Worm (Caenorhabditis elegans) whole organism, young adult: ENCODE measurements around the gene spe-45.
A peak's percentile ranks its signal among the peaks of the same experiment; 100 is the strongest.

Source experiments
- B0035.1 ChIP-seq: sonication (generic microtip); optimal IDR thresholded peaks from 2 replicates; lab custom pipeline; 2016; ENCODE audit warnings: missing genetic modification characterization, mild to moderate bottlenecking, missing compliant biosample characterization, missing genotype, missing genetic modification reagents
- F22D6.2 ChIP-seq: sonication (generic microtip); optimal IDR thresholded peaks from 2 replicates; lab custom pipeline; 2016; ENCODE audit warnings: mild to moderate bottlenecking, missing genetic modification characterization, missing compliant biosample characterization
- K12H6.12 ChIP-seq: fragments of 200-800 bp; sonication (Bioruptor generic); optimal IDR thresholded peaks from 2 replicates; lab custom pipeline; 2018; ENCODE audit warnings: mild to moderate bottlenecking, missing genetic modification characterization, missing compliant biosample characterization
- Y79H2A.3 ChIP-seq: fragments of 200-800 bp; sonication (Bioruptor generic); conservative IDR thresholded peaks from 2 replicates; pipeline ENCODE4 v1.3.6; 2022; ENCODE audit warnings: missing genetic modification reagents, missing genetic modification characterization, missing compliant biosample characterization
- Y95B8A.8 ChIP-seq: fragments of 200-800 bp; sonication (Bioruptor generic); IDR thresholded peaks from 2 replicates; pipeline ENCODE4 v1.3.6; 2022; ENCODE audit warnings: missing genetic modification reagents, missing genetic modification characterization, missing compliant biosample characterization
- aptf-2 ChIP-seq: fragments of 200-800 bp; sonication (Bioruptor generic); conservative IDR thresholded peaks from 2 replicates; pipeline ENCODE4 v1.3.6; 2022; ENCODE audit warnings: missing genetic modification reagents, missing genetic modification characterization, missing compliant biosample characterization
- aptf-3 ChIP-seq: fragments of 200-800 bp; sonication (Bioruptor generic); IDR thresholded peaks from 2 replicates; pipeline ENCODE4 v1.3.6; 2022; ENCODE audit warnings: missing genetic modification characterization, missing compliant biosample characterization
- atf-7 ChIP-seq: sonication (generic microtip); optimal IDR thresholded peaks from 2 replicates; lab custom pipeline; 2017; ENCODE audit warnings: mild to moderate bottlenecking, missing genetic modification characterization, missing compliant biosample characterization
- attf-5 ChIP-seq: fragments of 200-800 bp; sonication (Bioruptor generic); optimal IDR thresholded peaks from 2 replicates; lab custom pipeline; 2018; ENCODE audit warnings: mild to moderate bottlenecking, missing genetic modification characterization, missing compliant biosample characterization
- ceh-40 ChIP-seq: fragments of 200-800 bp; sonication (Bioruptor generic); IDR thresholded peaks from 2 replicates; pipeline ENCODE4 v1.3.6; 2022; ENCODE audit warnings: missing genetic modification characterization, missing compliant biosample characterization
- ceh-58 ChIP-seq: fragments of 200-800 bp; sonication (Bioruptor generic); IDR thresholded peaks from 2 replicates; pipeline ENCODE4 v1.3.6; 2022; ENCODE audit warnings: missing genetic modification characterization, missing compliant biosample characterization
- dox-1 ChIP-seq: fragments of 200-800 bp; sonication (Bioruptor generic); IDR thresholded peaks from 2 replicates; pipeline ENCODE4 v1.3.6; 2022; ENCODE audit warnings: missing genetic modification reagents, missing genetic modification characterization, missing compliant biosample characterization
- dpff-1 ChIP-seq: sonication (generic microtip); optimal IDR thresholded peaks from 2 replicates; lab custom pipeline; 2017; ENCODE audit warnings: mild to moderate bottlenecking, missing genetic modification characterization, missing compliant biosample characterization
- dpl-1 ChIP-seq: fragments of 150-350 bp; optimal IDR thresholded peaks from 2 replicates; lab custom pipeline; 2014; ENCODE audit warnings: missing biosample characterization, missing genetic modification reagents, missing genetic modification characterization
- efl-1 ChIP-seq: fragments of 150-350 bp; optimal IDR thresholded peaks from 2 replicates; lab custom pipeline; 2014; ENCODE audit warnings: missing biosample characterization, missing genetic modification reagents, missing genetic modification characterization
- egl-18 ChIP-seq: fragments of 200-800 bp; sonication (Bioruptor generic); IDR thresholded peaks from 2 replicates; pipeline ENCODE4 v1.3.6; 2022; ENCODE audit warnings: missing genetic modification reagents, missing genetic modification characterization, missing compliant biosample characterization
- fkh-3 ChIP-seq: sonication (generic microtip); optimal IDR thresholded peaks from 2 replicates; lab custom pipeline; 2016; ENCODE audit warnings: mild to moderate bottlenecking, missing genetic modification characterization, missing compliant biosample characterization
- him-1 ChIP-seq: sonication (generic microtip); optimal IDR thresholded peaks from 2 replicates; lab custom pipeline; 2016; ENCODE audit warnings: missing genotype, missing genetic modification reagents, missing genetic modification characterization, missing compliant biosample characterization
- hlh-26 ChIP-seq: fragments of 200-800 bp; sonication (Bioruptor generic); conservative IDR thresholded peaks from 2 replicates; pipeline ENCODE4 v1.3.6; 2022; ENCODE audit warnings: missing genetic modification reagents, missing genetic modification characterization, missing compliant biosample characterization
- hmg-1.2 ChIP-seq: fragments of 200-800 bp; sonication (Bioruptor generic); IDR thresholded peaks from 2 replicates; pipeline ENCODE4 v1.3.6; 2022; ENCODE audit warnings: missing genetic modification reagents, missing genetic modification characterization, missing compliant biosample characterization
- hmg-20 ChIP-seq: fragments of 200-800 bp; sonication (Bioruptor generic); IDR thresholded peaks from 2 replicates; pipeline ENCODE4 v1.3.6; 2022; ENCODE audit warnings: missing genetic modification reagents, missing genetic modification characterization, missing compliant biosample characterization
- hrde-1 ChIP-seq: sonication (generic microtip); optimal IDR thresholded peaks from 2 replicates; lab custom pipeline; 2016; ENCODE audit warnings: missing genetic modification characterization, mild to moderate bottlenecking, missing compliant biosample characterization, moderate library complexity, missing genotype, missing genetic modification reagents, borderline replicate concordance
- hsf-1 ChIP-seq: fragments of 200-800 bp; sonication (Bioruptor generic); IDR thresholded peaks from 2 replicates; pipeline ENCODE4 v1.3.6; 2022; ENCODE audit warnings: missing genetic modification reagents, missing genetic modification characterization, missing compliant biosample characterization
- let-526 ChIP-seq: fragments of 200-800 bp; sonication (Bioruptor generic); IDR thresholded peaks from 2 replicates; pipeline ENCODE4 v1.3.6; 2022; ENCODE audit warnings: missing genetic modification reagents, missing genetic modification characterization, missing compliant biosample characterization
- let-607 ChIP-seq, 2 experiments: fragments of 200-800 bp in 1 of 2; sonication (Bioruptor generic) in 1 of 2; sonication (generic microtip) in 1 of 2; optimal IDR thresholded peaks; 2 replicates each; lab custom pipeline; 2016 to 2018; ENCODE audit warnings: mild to moderate bottlenecking in 2 of 2, missing compliant biosample characterization in 2 of 2, missing genetic modification characterization in 2 of 2, moderate library complexity in 2 of 2, missing genotype in 1 of 2
- lin-40 ChIP-seq: sonication (generic microtip); optimal IDR thresholded peaks from 2 replicates; lab custom pipeline; 2016; ENCODE audit warnings: missing genetic modification characterization, mild to moderate bottlenecking, missing compliant biosample characterization, missing genotype, missing genetic modification reagents
- lin-54 ChIP-seq: fragments of 200-800 bp; sonication (Bioruptor generic); optimal IDR thresholded peaks from 2 replicates; lab custom pipeline; 2018; ENCODE audit warnings: mild to moderate bottlenecking, missing genetic modification characterization, missing compliant biosample characterization
- lsy-27 ChIP-seq: sonication (generic microtip); optimal IDR thresholded peaks from 2 replicates; lab custom pipeline; 2017; ENCODE audit warnings: missing genetic modification characterization, mild to moderate bottlenecking, missing compliant biosample characterization, antibody characterized with exemption, missing genotype, borderline replicate concordance; ENCODE audit not compliant: insufficient read depth
- madf-6 ChIP-seq: fragments of 200-800 bp; sonication (Bioruptor generic); IDR thresholded peaks from 2 replicates; pipeline ENCODE4 v1.3.6; 2022; ENCODE audit warnings: missing genetic modification reagents, missing genetic modification characterization, missing compliant biosample characterization
- nfya-1 ChIP-seq: sonication (generic microtip); optimal IDR thresholded peaks from 2 replicates; lab custom pipeline; 2017; ENCODE audit warnings: antibody characterized with exemption, missing compliant biosample characterization, missing genetic modification characterization, borderline replicate concordance; ENCODE audit not compliant: insufficient read depth
- nhr-179 ChIP-seq: sonication (generic microtip); optimal IDR thresholded peaks from 2 replicates; lab custom pipeline; 2016; ENCODE audit warnings: mild to moderate bottlenecking, missing genetic modification characterization, missing compliant biosample characterization
- nhr-80 ChIP-seq: sonication (generic microtip); optimal IDR thresholded peaks from 2 replicates; lab custom pipeline; 2016; ENCODE audit warnings: missing genetic modification characterization, missing compliant biosample characterization
- nhr-90 ChIP-seq: sonication (generic microtip); optimal IDR thresholded peaks from 2 replicates; lab custom pipeline; 2016; ENCODE audit warnings: missing genotype, mild to moderate bottlenecking, missing genetic modification characterization, missing compliant biosample characterization
- rcor-1 ChIP-seq: fragments of 200-800 bp; sonication (Bioruptor generic); IDR thresholded peaks from 2 replicates; pipeline ENCODE4 v1.3.6; 2022; ENCODE audit warnings: missing genetic modification reagents, missing genetic modification characterization, missing compliant biosample characterization
- rec-8 ChIP-seq, 2 experiments: sonication (generic microtip); optimal IDR thresholded peaks; 2 replicates each; lab custom pipeline; 2016; ENCODE audit warnings: mild to moderate bottlenecking in 2 of 2, missing genetic modification characterization in 2 of 2, missing genetic modification reagents in 2 of 2, missing genotype in 2 of 2, missing biosample characterization in 1 of 2, missing compliant biosample characterization in 1 of 2, moderate library complexity in 1 of 2
- snpc-1.3 ChIP-seq: sonication (generic microtip); optimal IDR thresholded peaks from 2 replicates; lab custom pipeline; 2017; ENCODE audit warnings: missing genetic modification characterization, mild to moderate bottlenecking, missing compliant biosample characterization, antibody characterized with exemption, moderate library complexity, missing genotype, missing genetic modification reagents; ENCODE audit not compliant: insufficient read depth
- somi-1 ChIP-seq: fragments of 200-800 bp; sonication (Bioruptor generic); optimal IDR thresholded peaks from 2 replicates; lab custom pipeline; 2018; ENCODE audit warnings: mild to moderate bottlenecking, missing genetic modification characterization, missing compliant biosample characterization
- sptf-2 ChIP-seq: fragments of 200-800 bp; sonication (Bioruptor generic); optimal IDR thresholded peaks from 2 replicates; lab custom pipeline; 2018; ENCODE audit warnings: mild to moderate bottlenecking, missing genetic modification characterization, missing compliant biosample characterization
- tlf-1 ChIP-seq: fragments of 200-800 bp; sonication (Bioruptor generic); optimal IDR thresholded peaks from 2 replicates; lab custom pipeline; 2018; ENCODE audit warnings: mild to moderate bottlenecking, missing genetic modification characterization, missing compliant biosample characterization
- unc-130 ChIP-seq: sonication (generic microtip); optimal IDR thresholded peaks from 2 replicates; lab custom pipeline; 2016; ENCODE audit warnings: missing genetic modification reagents, missing genetic modification characterization, missing compliant biosample characterization
- unc-62 ChIP-seq: fragments of 150-350 bp; optimal IDR thresholded peaks from 2 replicates; lab custom pipeline; 2014; ENCODE audit warnings: missing biosample characterization, missing genetic modification reagents, missing genetic modification characterization
- zim-3 ChIP-seq: sonication (generic microtip); optimal IDR thresholded peaks from 2 replicates; lab custom pipeline; 2017; ENCODE audit warnings: mild to moderate bottlenecking, missing genetic modification characterization, moderate library complexity, missing compliant biosample characterization
- ztf-18 ChIP-seq: sonication (generic microtip); optimal IDR thresholded peaks from 2 replicates; lab custom pipeline; 2016; ENCODE audit warnings: missing genotype, mild to moderate bottlenecking, missing genetic modification characterization, missing compliant biosample characterization
- ztf-25 ChIP-seq: fragments of 200-800 bp; sonication (Bioruptor generic); IDR thresholded peaks from 2 replicates; pipeline ENCODE4 v1.3.6; 2022; ENCODE audit warnings: missing genetic modification reagents, missing genetic modification characterization, missing compliant biosample characterization

Gene spe-45

ce11 chrIV:12404137-12404536 lies 14.2 kb upstream of the spe-45 start, which contains the start of gene gex-3 (continued):
- TF ChIP-seq aptf-3 (GFP tag; lab: Robert Waterston, UW) (no peak), Y95B8A.8 (GFP tag; lab: Robert Waterston, UW) (0 out of 2 replicates have a peak, but pooled peaks have one; percentile 22)

- no peak for TF ChIP-seq aptf-2 (GFP tag; lab: Robert Waterston, UW)
- TF ChIP-seq hmg-20 (GFP tag; lab: Robert Waterston, UW), result no peak
- TF ChIP-seq zim-3 (tag; lab: Kevin White, UChicago), result no peak
- TF ChIP-seq nhr-80 (tag; lab: Kevin White, UChicago), result no peak
- no peak for TF ChIP-seq let-526 (GFP tag; lab: Robert Waterston, UW)
- no peak for TF ChIP-seq sptf-2 (GFP tag; lab: Kevin White, UChicago)
- TF ChIP-seq nfya-1 (tag; lab: Kevin White, UChicago), result no peak
- TF ChIP-seq somi-1 (GFP tag; lab: Kevin White, UChicago), result no peak
- TF ChIP-seq Y79H2A.3, result no peak
- TF ChIP-seq Y95B8A.8 (GFP tag; lab: Robert Waterston, UW), result no peak
- no peak for TF ChIP-seq hrde-1 (tag; lab: Kevin White, UChicago)
These were observed 13.5 kb upstream of the spe-45 start for ce11 chrIV:12403440-12403839.

ce11 chrIV:12399983-12400382 lies 10.1 kb upstream of the spe-45 start:
- TF ChIP-seq lin-54 (GFP tag; lab: Kevin White, UChicago), result peak; percentile 10
- TF ChIP-seq unc-62 (GFP tag; lab: Kevin White, UChicago), result peak; percentile 69
- TF ChIP-seq dpl-1 (GFP tag; lab: Kevin White, UChicago), result no peak
- no peak for TF ChIP-seq K12H6.12 (tag; lab: Kevin White, UChicago)
- TF ChIP-seq hsf-1 (GFP tag; lab: Robert Waterston, UW), result no peak
- TF ChIP-seq egl-18 (GFP tag; lab: Robert Waterston, UW), result no peak
- TF ChIP-seq rcor-1 (GFP tag; lab: Robert Waterston, UW), result no peak
- TF ChIP-seq unc-130, result no peak
- no peak for TF ChIP-seq efl-1 (GFP tag; lab: Kevin White, UChicago)
- peak; percentile 47; the same call in 1 of the 2 replicates for TF ChIP-seq dox-1 (GFP tag; lab: Robert Waterston, UW)
- TF ChIP-seq lin-40 (tag; lab: Kevin White, UChicago), result peak; percentile 19
- no peak for TF ChIP-seq hlh-26 (GFP tag; lab: Robert Waterston, UW)
- no peak for TF ChIP-seq F22D6.2
- TF ChIP-seq rec-8 (tag; optimal IDR thresholded peaks at IDR 0.05; lab: Kevin White, UChicago), result no peak
- TF ChIP-seq nhr-80 (tag; lab: Kevin White, UChicago), result peak; percentile 93
- TF ChIP-seq nhr-179 (tag; lab: Kevin White, UChicago), result no peak
- TF ChIP-seq him-1 (tag; lab: Kevin White, UChicago), result no peak
- TF ChIP-seq atf-7 (tag; lab: Kevin White, UChicago), result peak; percentile 19
- no peak for TF ChIP-seq ztf-25
- no peak for TF ChIP-seq ztf-18 (tag; lab: Kevin White, UChicago)
- TF ChIP-seq sptf-2 (GFP tag; lab: Kevin White, UChicago), result no peak
- no peak for TF ChIP-seq hmg-1.2

ce11 chrIV:12398437-12398836 lies 8.5 kb upstream of the spe-45 start, which contains the start of gene acs-20:
TSS of gene acs-20 (minus strand) at chrIV:12398706.
- no peak for TF ChIP-seq B0035.1 (tag; lab: Kevin White, UChicago)
- TF ChIP-seq fkh-3 (tag; lab: Kevin White, UChicago), result no peak
- TF ChIP-seq let-607 (tag; optimal IDR thresholded peaks at IDR 0.05; lab: Kevin White, UChicago), result no peak
- TF ChIP-seq snpc-1.3, result no peak
- TF ChIP-seq ceh-40 (GFP tag; lab: Robert Waterston, UW), result no peak
- TF ChIP-seq nhr-90 (tag; lab: Kevin White, UChicago), result no peak
- no peak for TF ChIP-seq hrde-1 (tag; lab: Kevin White, UChicago)
- TF ChIP-seq attf-5 (GFP tag; lab: Kevin White, UChicago), result no peak
- no peak for TF ChIP-seq ceh-58 (GFP tag; lab: Robert Waterston, UW)
- TF ChIP-seq dpff-1 (tag; lab: Kevin White, UChicago), result no peak
- no peak for TF ChIP-seq madf-6
- no peak for TF ChIP-seq lsy-27 (tag; lab: Kevin White, UChicago)
- no peak for TF ChIP-seq tlf-1
